Worm (Caenorhabditis elegans) whole organism, mixed stage, embryonic: Measurements from ENCODE around the gene col-88.
A peak's percentile ranks its signal among the peaks of the same experiment; 100 is the strongest.

Experiments
- bed-3 ChIP-seq: fragments of 200-800 bp; sonication (Bioruptor generic); optimal IDR thresholded peaks from 3 replicates; lab custom pipeline; 2018; ENCODE audit warnings: mild to moderate bottlenecking, missing genetic modification characterization, moderate library complexity, missing compliant biosample characterization
- blmp-1 ChIP-seq: fragments of 150-350 bp; optimal IDR thresholded peaks from 2 replicates; lab custom pipeline; 2014; ENCODE audit warnings: missing biosample characterization, missing genetic modification characterization
- ceh-39 ChIP-seq: fragments of 150-350 bp; optimal IDR thresholded peaks from 2 replicates; lab custom pipeline; 2014; ENCODE audit warnings: missing biosample characterization, missing genetic modification characterization
- ceh-43 ChIP-seq: fragments of 200-800 bp; sonication (Bioruptor generic); optimal IDR thresholded peaks from 2 replicates; lab custom pipeline; 2018; ENCODE audit warnings: mild to moderate bottlenecking, missing genetic modification characterization, moderate library complexity, missing compliant biosample characterization
- ceh-83 ChIP-seq: fragments of 200-800 bp; sonication (Bioruptor generic); optimal IDR thresholded peaks from 2 replicates; lab custom pipeline; 2018; ENCODE audit warnings: mild to moderate bottlenecking, missing genetic modification characterization, missing compliant biosample characterization
- ces-1 ChIP-seq: fragments of 150-350 bp; optimal IDR thresholded peaks from 2 replicates; lab custom pipeline; 2014; ENCODE audit warnings: missing biosample characterization, missing genetic modification reagents, missing genetic modification characterization
- cnd-1 ChIP-seq: fragments of 200-800 bp; sonication (Bioruptor generic); optimal IDR thresholded peaks from 2 replicates; lab custom pipeline; 2018; ENCODE audit warnings: mild to moderate bottlenecking, missing genetic modification characterization, missing compliant biosample characterization
- drap-1 ChIP-seq: fragments of 200-800 bp; sonication (Bioruptor generic); optimal IDR thresholded peaks from 3 replicates; lab custom pipeline; 2018; ENCODE audit warnings: mild to moderate bottlenecking, missing genetic modification characterization, missing compliant biosample characterization
- elt-1 ChIP-seq: sonication (generic microtip); optimal IDR thresholded peaks from 2 replicates; lab custom pipeline; 2017; ENCODE audit warnings: missing genetic modification characterization, mild to moderate bottlenecking, missing compliant biosample characterization, antibody characterized with exemption, moderate library complexity, borderline replicate concordance; ENCODE audit not compliant: insufficient read depth
- elt-3 ChIP-seq: fragments of 150-350 bp; optimal IDR thresholded peaks from 2 replicates; lab custom pipeline; 2014; ENCODE audit warnings: missing biosample characterization, missing genetic modification characterization
- flh-1 ChIP-seq: fragments of 200-800 bp; sonication (Bioruptor generic); optimal IDR thresholded peaks from 2 replicates; lab custom pipeline; 2018; ENCODE audit warnings: mild to moderate bottlenecking, missing genetic modification characterization, moderate library complexity, missing compliant biosample characterization
- ham-2 ChIP-seq: fragments of 200-800 bp; sonication (Bioruptor generic); optimal IDR thresholded peaks from 2 replicates; lab custom pipeline; 2018; ENCODE audit warnings: mild to moderate bottlenecking, missing genetic modification characterization, missing compliant biosample characterization
- hlh-1 ChIP-seq: fragments of 150-350 bp; optimal IDR thresholded peaks from 2 replicates; lab custom pipeline; 2014; ENCODE audit warnings: missing biosample characterization, missing genetic modification reagents, missing genetic modification characterization
- lin-13 ChIP-seq: fragments of 150-350 bp; optimal IDR thresholded peaks from 2 replicates; lab custom pipeline; 2014; ENCODE audit warnings: missing biosample characterization, missing genetic modification characterization
- lin-32 ChIP-seq: fragments of 200-800 bp; sonication (Bioruptor generic); optimal IDR thresholded peaks from 2 replicates; lab custom pipeline; 2018; ENCODE audit warnings: mild to moderate bottlenecking, missing genetic modification characterization, missing compliant biosample characterization
- lsy-2 ChIP-seq: fragments of 150-350 bp; optimal IDR thresholded peaks from 2 replicates; lab custom pipeline; 2014; ENCODE audit warnings: missing biosample characterization, missing genetic modification characterization
- mep-1 ChIP-seq: fragments of 150-350 bp; optimal IDR thresholded peaks from 2 replicates; lab custom pipeline; 2017; ENCODE audit warnings: missing biosample characterization, missing genetic modification reagents, missing genetic modification characterization, inconsistent platforms
- mls-2 ChIP-seq: sonication (generic microtip); optimal IDR thresholded peaks from 2 replicates; lab custom pipeline; 2016; ENCODE audit warnings: mild to moderate bottlenecking, missing genetic modification characterization, moderate library complexity, missing compliant biosample characterization
- nhr-12 ChIP-seq: fragments of 150-350 bp; optimal IDR thresholded peaks from 2 replicates; lab custom pipeline; 2014; ENCODE audit warnings: missing biosample characterization, missing genetic modification characterization
- nhr-2 ChIP-seq: fragments of 150-350 bp; optimal IDR thresholded peaks from 2 replicates; lab custom pipeline; 2014; ENCODE audit warnings: missing biosample characterization, missing genetic modification characterization
- nhr-237 ChIP-seq: fragments of 150-350 bp; optimal IDR thresholded peaks from 2 replicates; lab custom pipeline; 2014; ENCODE audit warnings: missing biosample characterization, missing genetic modification characterization
- nhr-28 ChIP-seq: fragments of 150-350 bp; optimal IDR thresholded peaks from 2 replicates; lab custom pipeline; 2014; ENCODE audit warnings: missing biosample characterization, missing genetic modification characterization
- nhr-76 ChIP-seq: sonication (generic microtip); optimal IDR thresholded peaks from 2 replicates; lab custom pipeline; 2017; ENCODE audit warnings: missing biosample characterization, missing genetic modification characterization
- pha-4 ChIP-seq: fragments of 150-350 bp; optimal IDR thresholded peaks from 2 replicates; lab custom pipeline; 2018; ENCODE audit warnings: missing biosample characterization, missing genetic modification reagents, missing genetic modification characterization
- sem-2 ChIP-seq: fragments of 200-800 bp; sonication (Bioruptor generic); optimal IDR thresholded peaks from 2 replicates; lab custom pipeline; 2018; ENCODE audit warnings: mild to moderate bottlenecking, missing genetic modification characterization, missing compliant biosample characterization
- snpc-4 ChIP-seq: fragments of 150-350 bp; optimal IDR thresholded peaks from 2 replicates; lab custom pipeline; 2014; ENCODE audit warnings: missing biosample characterization, missing genetic modification characterization
- sptf-1 ChIP-seq: sonication (generic microtip); optimal IDR thresholded peaks from 2 replicates; lab custom pipeline; 2017; ENCODE audit warnings: mild to moderate bottlenecking, missing genetic modification characterization, moderate library complexity, missing compliant biosample characterization
- tbx-8 ChIP-seq: fragments of 200-800 bp; sonication (Bioruptor generic); optimal IDR thresholded peaks from 2 replicates; lab custom pipeline; 2018; ENCODE audit warnings: mild to moderate bottlenecking, missing genetic modification characterization, moderate library complexity, missing compliant biosample characterization
- unc-120 ChIP-seq: sonication (generic microtip); optimal IDR thresholded peaks from 2 replicates; lab custom pipeline; 2017; ENCODE audit warnings: missing genetic modification characterization, missing compliant biosample characterization; ENCODE audit not compliant: poor library complexity, severe bottlenecking
- unc-39 ChIP-seq: fragments of 150-350 bp; optimal IDR thresholded peaks from 2 replicates; lab custom pipeline; 2014; ENCODE audit warnings: missing biosample characterization, missing genetic modification characterization
- unc-62 ChIP-seq: fragments of 150-350 bp; optimal IDR thresholded peaks from 2 replicates; lab custom pipeline; 2014; ENCODE audit warnings: missing biosample characterization, missing genetic modification reagents, missing genetic modification characterization
- zip-8 ChIP-seq: fragments of 150-350 bp; optimal IDR thresholded peaks from 2 replicates; lab custom pipeline; 2014; ENCODE audit warnings: missing biosample characterization, missing genetic modification characterization

The col-88 gene

ce11 chrIII:39516-39915, 1.3 kb upstream of the col-88 start:
- TF ChIP-seq mls-2 (tag; lab: Kevin White, UChicago): peak; percentile 42
- TF ChIP-seq sptf-1 (tag; lab: Kevin White, UChicago): no peak
- no peak for TF ChIP-seq mep-1 (tag; lab: Kevin White, UChicago)
- TF ChIP-seq nhr-2 (tag; lab: Kevin White, UChicago): peak; percentile 59
- TF ChIP-seq ham-2: peak; percentile 85
- peak; percentile 77 for TF ChIP-seq ceh-43 (GFP tag; lab: Kevin White, UChicago)

- TF ChIP-seq bed-3 (GFP tag; lab: Kevin White, UChicago) (no peak), lsy-2 (tag; lab: Kevin White, UChicago) (no peak), ces-1 (GFP tag; lab: Kevin White, UChicago) (no peak), cnd-1 (tag; lab: Kevin White, UChicago) (no peak), lin-32 (GFP tag; lab: Kevin White, UChicago) (no peak), nhr-28 (tag; lab: Kevin White, UChicago) (no peak), flh-1 (GFP tag; lab: Kevin White, UChicago) (no peak), unc-120 (no peak), nhr-76 (tag; lab: Kevin White, UChicago) (no peak), blmp-1 (no peak), elt-3 (tag; lab: Kevin White, UChicago) (no peak), zip-8 (tag; lab: Kevin White, UChicago) (no peak), unc-62 (GFP tag; lab: Kevin White, UChicago) (no peak), drap-1 (GFP tag; lab: Kevin White, UChicago) (no peak), ceh-83 (no peak), nhr-2 (tag; lab: Kevin White, UChicago) (no peak), ham-2 (no peak), pha-4 (tag; lab: Kevin White, UChicago) (no peak), lin-13 (tag; lab: Kevin White, UChicago) (no peak), hlh-1 (no peak)
Measured at ce11 chrIII:41484-41883, 621 bp downstream of the col-88 start.

- TF ChIP-seq bed-3 (GFP tag; lab: Kevin White, UChicago) (no peak), lin-32 (GFP tag; lab: Kevin White, UChicago) (no peak), elt-3 (tag; lab: Kevin White, UChicago) (no peak), mep-1 (tag; lab: Kevin White, UChicago) (no peak), drap-1 (GFP tag; lab: Kevin White, UChicago) (no peak)
Measured at ce11 chrIII:42725-43124, 1.9 kb downstream of the col-88 start.

- TF ChIP-seq blmp-1 (no peak), sptf-1 (tag; lab: Kevin White, UChicago) (no peak), sem-2 (no peak), ces-1 (GFP tag; lab: Kevin White, UChicago) (no peak), snpc-4 (no peak), tbx-8 (no peak), lsy-2 (tag; lab: Kevin White, UChicago) (no peak), nhr-28 (tag; lab: Kevin White, UChicago) (no peak), mep-1 (tag; lab: Kevin White, UChicago) (no peak), nhr-237 (tag; lab: Kevin White, UChicago) (no peak), unc-39 (tag; lab: Kevin White, UChicago) (no peak), elt-1 (tag; lab: Kevin White, UChicago) (no peak), hlh-1 (no peak), lin-13 (tag; lab: Kevin White, UChicago) (no peak), nhr-2 (tag; lab: Kevin White, UChicago) (no peak), elt-3 (tag; lab: Kevin White, UChicago) (no peak), bed-3 (GFP tag; lab: Kevin White, UChicago) (no peak), ceh-43 (GFP tag; lab: Kevin White, UChicago) (no peak), ceh-39 (no peak)
Measured at ce11 chrIII:48329-48728, 7.5 kb downstream of the col-88 start.

ce11 chrIII:49064-49463, 8.2 kb downstream of the col-88 start:
- TF ChIP-seq nhr-12 (tag; lab: Kevin White, UChicago): no peak
- no peak for TF ChIP-seq elt-3 (tag; lab: Kevin White, UChicago)
- TF ChIP-seq mls-2 (tag; lab: Kevin White, UChicago): no peak
- no peak for TF ChIP-seq ham-2
- no peak for TF ChIP-seq bed-3 (GFP tag; lab: Kevin White, UChicago)
- TF ChIP-seq flh-1 (GFP tag; lab: Kevin White, UChicago): no peak
- TF ChIP-seq nhr-28 (tag; lab: Kevin White, UChicago): no peak
- no peak for TF ChIP-seq ces-1 (GFP tag; lab: Kevin White, UChicago)
- TF ChIP-seq hlh-1: no peak
- no peak for TF ChIP-seq ceh-39
